Worm (Caenorhabditis elegans): ENCODE data around the gene C16C8.27.

DNA sequence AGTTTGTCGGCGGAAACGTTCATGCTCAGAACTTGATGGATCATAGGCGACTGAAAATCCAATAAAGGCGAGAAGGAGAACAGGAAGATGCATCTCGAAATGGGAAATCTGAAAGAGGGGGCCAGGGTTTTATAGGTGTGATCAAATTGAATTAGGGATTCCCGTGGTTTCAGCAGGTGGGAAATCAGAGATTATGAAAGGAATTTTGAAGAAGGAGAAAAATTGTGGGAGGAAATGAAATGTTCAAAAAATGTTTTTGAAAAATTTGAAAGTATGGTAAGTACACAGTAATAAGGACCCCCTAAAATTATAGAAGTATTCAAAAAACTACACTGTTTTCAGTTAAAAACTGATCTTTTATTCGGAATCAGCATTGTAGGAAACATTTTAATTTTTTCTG is 29.1 kb downstream of the C16C8.27 start, which contains the start of gene Y49F6B.20:
- TF ChIP-seq nhr-90 (tag; optimal IDR thresholded peaks at IDR 0.05; ENCODE audit: poor library complexity) (no peak), lin-13 (GFP tag; optimal IDR thresholded peaks at IDR 0.05) (no peak), nhr-28 (tag; optimal IDR thresholded peaks at IDR 0.05) (no peak), nhr-77 (tag; optimal IDR thresholded peaks at IDR 0.05) (no peak), unc-62 (GFP tag; optimal IDR thresholded peaks at IDR 0.05) (no peak), tlp-1 (tag; optimal IDR thresholded peaks at IDR 0.05) (no peak), aly-2 (tag; optimal IDR thresholded peaks at IDR 0.05) (no peak)

Measured in whole organism, L1 larva.